Worm (Caenorhabditis elegans): Measurements from ENCODE around the gene mtre-1.

DNA sequence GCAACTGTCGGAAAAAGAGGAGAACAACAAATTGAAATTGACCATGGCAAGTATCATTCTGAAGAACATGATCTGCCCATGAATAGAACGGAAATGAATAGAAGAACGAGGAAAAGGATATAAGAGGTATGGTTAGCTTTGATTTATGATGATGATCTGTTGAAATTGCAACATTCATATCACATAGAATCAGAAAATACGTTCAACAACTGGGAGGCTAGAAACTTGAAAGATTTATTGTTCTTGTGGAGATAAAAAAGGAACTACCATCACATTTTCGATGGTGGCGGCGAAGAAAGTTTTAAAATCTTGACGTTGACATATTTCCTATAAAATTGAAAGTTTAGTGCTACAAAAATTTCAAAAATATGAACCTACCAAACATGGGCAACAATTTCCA is 42.9 kb upstream of the mtre-1 start:
- no peak for TF ChIP-seq unc-39 (tag; optimal IDR thresholded peaks at IDR 0.05)
- no peak for TF ChIP-seq ztf-11 (tag; optimal IDR thresholded peaks at IDR 0.05)

All from whole organism, L2 larva.